Worm (Caenorhabditis elegans): ENCODE data around the gene C27B7.7.
A peak's percentile ranks its signal among the peaks of the same experiment; 100 is the strongest.

Gene C27B7.7

DNA sequence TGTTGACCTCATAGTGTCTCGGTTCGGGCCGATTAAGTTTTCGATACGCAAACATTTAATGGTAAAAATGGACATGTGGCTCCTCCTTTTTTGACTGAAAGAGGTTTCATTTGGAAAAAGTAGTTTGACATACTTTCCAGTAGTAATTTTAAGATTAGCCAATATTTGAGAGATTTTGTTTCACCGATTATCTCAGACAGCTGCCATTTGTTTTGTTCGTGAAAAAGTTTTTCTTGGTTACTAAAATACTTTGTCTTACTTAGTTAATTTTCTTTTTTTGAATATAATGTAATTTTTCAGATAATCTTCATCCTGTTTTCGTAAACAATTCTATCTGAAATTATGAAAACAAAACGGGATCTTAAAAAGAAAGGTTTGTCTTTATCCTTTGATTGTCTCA lies 20.6 kb upstream of the C27B7.7 start, which contains the start of gene C09G9.5:
C09G9.5 (plus strand) TSS at position 301 of the 400 bp plus-strand sequence.
- TF ChIP-seq rnt-1 (tag; optimal IDR thresholded peaks at IDR 0.05): no peak
- TF ChIP-seq C08G9.2 (tag; optimal IDR thresholded peaks at IDR 0.05): no peak
- TF ChIP-seq ceh-2 (tag; optimal IDR thresholded peaks at IDR 0.05): no peak
- TF ChIP-seq ceh-45 (GFP tag; IDR thresholded peaks at IDR 0.05): no peak

DNA sequence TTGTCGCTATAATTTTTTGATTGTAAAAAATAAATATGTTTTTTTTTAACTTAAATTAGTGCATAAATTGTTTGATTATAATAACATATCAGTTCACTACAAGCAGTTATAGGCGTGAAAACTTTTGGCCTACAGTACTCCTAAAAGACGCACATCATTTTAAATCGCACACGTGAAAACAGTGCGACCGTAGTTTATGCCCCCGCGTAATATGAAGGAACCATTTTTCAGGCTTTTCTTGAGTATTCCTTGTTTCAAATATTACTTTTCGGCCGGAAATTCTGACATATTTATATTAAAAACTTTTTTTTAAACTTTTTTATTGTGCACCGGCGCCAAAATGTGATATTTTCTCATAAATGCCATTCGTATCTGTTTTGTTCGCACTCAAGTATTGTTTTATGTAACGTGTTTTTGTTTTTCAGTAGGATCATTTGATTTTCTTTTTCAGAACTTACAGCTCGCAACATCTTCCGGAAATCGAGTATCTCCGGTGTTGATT lies 18.3 kb upstream of the C27B7.7 start, which contains the start of gene oma-1:
oma-1 (plus strand) TSS at position 452 of the 502 bp plus-strand sequence.
- no peak for TF ChIP-seq unc-55 (GFP tag; optimal IDR thresholded peaks at IDR 0.05)
- TF ChIP-seq ceh-6 (GFP tag; optimal IDR thresholded peaks at IDR 0.05): no peak
- TF ChIP-seq lin-11 (tag; optimal IDR thresholded peaks at IDR 0.05): no peak
- TF ChIP-seq hlh-30 (tag; optimal IDR thresholded peaks at IDR 0.05; ENCODE audit: insufficient read depth): no peak
- TF ChIP-seq pha-2 (tag; optimal IDR thresholded peaks at IDR 0.05): no peak
- no peak for TF ChIP-seq ceh-2 (tag; optimal IDR thresholded peaks at IDR 0.05)
- no peak for TF ChIP-seq ceh-18 (tag; optimal IDR thresholded peaks at IDR 0.05)
- no peak for TF ChIP-seq sdc-2 (tag; optimal IDR thresholded peaks at IDR 0.05)
- no peak for TF ChIP-seq tbx-7 (tag; optimal IDR thresholded peaks at IDR 0.05)
- no peak for TF ChIP-seq pag-3 (tag; optimal IDR thresholded peaks at IDR 0.05; ENCODE audit: borderline replicate concordance)
- TF ChIP-seq rnt-1 (tag; optimal IDR thresholded peaks at IDR 0.05): no peak
- no peak for TF ChIP-seq Y22D7AL.16 (tag; optimal IDR thresholded peaks at IDR 0.05)
- TF ChIP-seq ceh-31 (tag; optimal IDR thresholded peaks at IDR 0.05): no peak

DNA sequence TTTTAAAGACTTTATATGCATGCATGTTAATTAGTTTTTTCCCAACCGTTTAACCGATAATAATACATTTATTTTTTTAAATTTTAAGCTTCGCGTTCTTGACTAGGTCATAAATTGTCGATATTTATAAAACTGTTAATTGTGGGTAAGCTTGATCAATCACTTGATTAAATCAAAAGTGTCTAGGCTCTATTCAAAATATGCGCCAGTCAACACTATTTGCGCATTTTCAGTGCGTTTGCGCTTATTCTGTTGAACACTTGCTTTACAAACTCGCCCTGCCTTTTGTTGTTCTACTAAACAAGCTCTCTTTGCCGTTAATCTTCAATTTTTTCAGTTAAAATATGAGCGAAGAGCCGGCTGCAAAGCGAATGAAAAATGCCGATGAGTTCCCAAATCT lies 15.7 kb upstream of the C27B7.7 start, which contains the start of gene spr-2:
spr-2 (plus strand) TSS at position 332 of the 400 bp plus-strand sequence.
- TF ChIP-seq ceh-22 (tag; optimal IDR thresholded peaks at IDR 0.05) (no peak), dve-1 (tag; optimal IDR thresholded peaks at IDR 0.05) (no peak), fkh-10 (GFP tag; optimal IDR thresholded peaks at IDR 0.05) (peak; percentile 8), ceh-34 (tag; optimal IDR thresholded peaks at IDR 0.05) (no peak), hlh-8 (tag; optimal IDR thresholded peaks at IDR 0.05) (no peak), ceh-18 (tag; optimal IDR thresholded peaks at IDR 0.05) (no peak), ceh-14 (tag; optimal IDR thresholded peaks at IDR 0.05) (peak; percentile 17), unc-86 (tag; optimal IDR thresholded peaks at IDR 0.05) (peak; percentile 36), madf-2 (tag; optimal IDR thresholded peaks at IDR 0.05) (no peak), F13H6.1 (tag; optimal IDR thresholded peaks at IDR 0.05) (no peak), odd-2 (tag; optimal IDR thresholded peaks at IDR 0.05) (no peak), pat-9 (tag; optimal IDR thresholded peaks at IDR 0.05) (no peak), K02D7.2 (tag; optimal IDR thresholded peaks at IDR 0.05) (no peak), pqm-1 (tag; optimal IDR thresholded peaks at IDR 0.05) (no peak), rnt-1 (tag; optimal IDR thresholded peaks at IDR 0.05) (no peak), ref-2 (tag; optimal IDR thresholded peaks at IDR 0.05) (no peak), ceh-31 (tag; optimal IDR thresholded peaks at IDR 0.05) (peak; percentile 16), unc-3 (GFP tag; conservative IDR thresholded peaks at IDR 0.05) (no peak), unc-3 (tag; optimal IDR thresholded peaks at IDR 0.05) (no peak), pha-4 (tag; optimal IDR thresholded peaks at IDR 0.05) (no peak), syd-9 (tag; optimal IDR thresholded peaks at IDR 0.05) (no peak), ttx-3 (tag; optimal IDR thresholded peaks at IDR 0.05) (no peak), ceh-9 (tag; optimal IDR thresholded peaks at IDR 0.05) (no peak), ceh-19 (GFP tag; optimal IDR thresholded peaks at IDR 0.05) (no peak), hlh-15 (tag; optimal IDR thresholded peaks at IDR 0.05) (no peak), pag-3 (tag; optimal IDR thresholded peaks at IDR 0.05; ENCODE audit: borderline replicate concordance) (no peak), hlh-30 (tag; optimal IDR thresholded peaks at IDR 0.05; ENCODE audit: insufficient read depth) (peak; percentile 21), ceh-30 (tag; optimal IDR thresholded peaks at IDR 0.05) (peak; percentile 13), C08G9.2 (tag; optimal IDR thresholded peaks at IDR 0.05) (no peak), unc-42 (tag; optimal IDR thresholded peaks at IDR 0.05) (peak; percentile 85), tbx-7 (tag; optimal IDR thresholded peaks at IDR 0.05) (no peak), nhr-232 (tag; optimal IDR thresholded peaks at IDR 0.05) (no peak), nfya-1 (tag; optimal IDR thresholded peaks at IDR 0.05) (no peak), mec-3 (tag; optimal IDR thresholded peaks at IDR 0.05; ENCODE audit: borderline replicate concordance) (no peak), sdc-2 (tag; optimal IDR thresholded peaks at IDR 0.05) (no peak), tbx-2 (tag; optimal IDR thresholded peaks at IDR 0.05) (no peak)

All from whole organism, late embryonic.